Worm (Caenorhabditis elegans): ENCODE data around the gene Y25C1A.2.

DNA sequence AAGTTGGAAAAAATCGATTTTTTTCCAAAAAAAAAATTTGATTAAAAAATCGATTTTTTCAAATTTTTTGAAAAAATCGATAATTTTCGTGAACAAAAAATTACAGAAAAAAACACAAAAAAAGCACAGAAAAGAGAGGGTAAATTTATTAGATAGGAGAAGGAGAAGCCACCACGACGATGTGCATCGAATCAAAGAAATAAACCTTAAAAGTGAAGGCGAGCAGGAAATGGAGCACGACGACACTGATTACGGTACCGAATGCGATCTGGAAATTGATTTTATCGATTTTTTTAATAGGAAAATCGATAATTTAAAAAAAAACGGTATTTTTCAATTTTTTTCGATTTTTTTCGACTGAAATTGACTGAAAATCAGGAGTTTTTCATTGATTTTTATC, 47.3 kb upstream of the Y25C1A.2 start:
- TF ChIP-seq nhr-12 (tag; optimal IDR thresholded peaks at IDR 0.05) (no peak), unc-39 (tag; optimal IDR thresholded peaks at IDR 0.05) (no peak), unc-62 (GFP tag; optimal IDR thresholded peaks at IDR 0.05) (no peak), nhr-237 (tag; optimal IDR thresholded peaks at IDR 0.05) (no peak), lin-32 (GFP tag; optimal IDR thresholded peaks at IDR 0.05) (no peak), lsy-2 (tag; optimal IDR thresholded peaks at IDR 0.05) (no peak), snpc-4 (tag; optimal IDR thresholded peaks at IDR 0.05) (no peak), sptf-1 (tag; optimal IDR thresholded peaks at IDR 0.05) (no peak), nhr-76 (tag; optimal IDR thresholded peaks at IDR 0.05) (no peak), mep-1 (tag; optimal IDR thresholded peaks at IDR 0.05) (no peak), pha-4 (tag; optimal IDR thresholded peaks at IDR 0.05) (no peak), ztf-11 (tag; optimal IDR thresholded peaks at IDR 0.05) (no peak)

Measured in whole organism, mixed stage, embryonic.